Fruit fly (Drosophila melanogaster): ENCODE results near the gene Clic.

Clic gene

DNA sequence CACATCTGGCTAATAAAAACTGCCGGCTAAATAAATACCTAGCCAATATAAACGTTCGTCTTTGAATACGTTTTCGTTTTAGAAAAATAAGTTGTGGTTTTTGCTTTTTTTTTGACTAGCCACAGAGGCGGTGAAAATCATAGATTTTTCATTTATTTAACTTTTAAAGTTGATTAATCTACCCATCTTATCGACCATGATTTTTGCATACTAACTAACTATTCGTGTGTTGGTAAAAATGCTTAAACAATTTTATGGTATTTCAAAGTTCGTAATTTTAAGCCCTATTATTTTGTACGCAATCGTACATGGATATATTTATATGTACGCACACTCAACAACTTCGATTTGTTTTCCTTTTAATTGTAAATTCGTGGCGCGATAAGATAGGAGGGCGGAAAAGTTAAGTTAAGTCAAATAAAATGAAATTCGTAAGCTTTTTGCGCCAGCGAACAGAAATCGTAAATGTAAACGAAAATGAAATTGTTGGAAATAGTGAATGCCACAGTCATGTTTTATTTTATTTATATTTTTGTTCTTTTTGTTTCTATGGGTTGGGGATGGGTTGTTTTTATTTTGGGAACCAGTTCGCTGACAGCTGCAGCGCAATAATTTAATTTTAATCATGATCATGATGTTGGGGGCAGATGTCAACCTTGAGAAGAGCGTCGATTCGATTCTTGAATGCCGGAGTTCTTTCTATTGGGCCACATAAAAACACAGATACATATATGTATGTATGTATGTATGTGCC is 4.5 kb downstream of the Clic start:
- TF ChIP-seq CG8478 (optimal IDR thresholded peaks at IDR 0.05) (no peak), CTCF (optimal IDR thresholded peaks at IDR 0.05) (no peak)

- no peak for TF ChIP-seq CG8478 (optimal IDR thresholded peaks at IDR 0.05)
- no peak for TF ChIP-seq CTCF (optimal IDR thresholded peaks at IDR 0.05)
Measured at dm6 chrX:13815526-13816173, 6.5 kb downstream of the Clic start.

- TF ChIP-seq CTCF (optimal IDR thresholded peaks at IDR 0.05): no peak
- no peak for TF ChIP-seq CG8478 (optimal IDR thresholded peaks at IDR 0.05)
Measured at dm6 chrX:13814058-13814457, 8.0 kb downstream of the Clic start.

DNA sequence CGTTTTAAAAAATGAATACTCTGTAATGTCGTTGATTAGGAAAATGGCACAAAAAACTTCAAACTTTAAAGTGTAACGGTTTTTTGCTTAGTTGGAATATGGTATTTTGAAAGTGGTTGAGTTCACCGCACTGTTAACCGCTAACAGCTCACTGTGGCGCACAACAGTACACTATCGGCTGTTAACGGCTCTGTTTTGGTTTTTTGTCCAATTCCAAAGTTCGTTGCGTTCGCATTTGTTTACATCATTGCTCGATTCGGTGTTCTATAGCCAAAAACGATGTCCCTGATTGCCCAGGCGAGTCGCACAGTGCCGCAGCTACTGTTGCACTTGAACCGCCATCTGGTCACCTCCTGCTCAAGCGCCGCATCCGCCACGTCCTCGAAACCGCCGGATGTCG is 10.6 kb downstream of the Clic start, which contains the start of gene CG11095:
CG11095 (plus strand) TSS at position 205 of the 400 bp plus-strand sequence.
- TF ChIP-seq CTCF (optimal IDR thresholded peaks at IDR 0.05) (peak in 1 of 2 experiments; percentile 29), CG8478 (optimal IDR thresholded peaks at IDR 0.05) (no peak)

- TF ChIP-seq CG8478 (optimal IDR thresholded peaks at IDR 0.05) (no peak), CTCF (optimal IDR thresholded peaks at IDR 0.05) (peak; percentile 4 to 39)
Measured at dm6 chrX:13805554-13805953, 16.6 kb downstream of the Clic start.

DNA sequence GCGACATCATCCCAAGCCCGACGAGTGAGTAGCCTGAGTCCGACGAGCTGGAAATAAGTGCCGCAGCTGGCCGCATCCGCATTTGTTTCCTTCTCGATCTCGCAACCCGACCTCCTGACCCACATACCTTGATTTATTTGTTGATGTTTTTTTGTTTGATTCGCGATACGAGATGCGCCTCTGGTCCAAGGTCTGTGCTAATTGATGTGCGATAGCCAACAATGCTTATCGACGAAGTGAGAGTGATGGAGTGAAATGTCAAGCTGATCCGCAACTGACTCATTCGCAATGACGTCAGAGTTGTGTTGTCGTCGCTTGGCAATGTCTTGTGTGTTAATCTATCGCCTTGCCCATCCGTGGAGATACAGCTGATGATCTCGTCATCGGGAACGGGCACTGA is 17.7 kb downstream of the Clic start:
- TF ChIP-seq CTCF (optimal IDR thresholded peaks at IDR 0.05): no peak
- no peak for TF ChIP-seq CG8478 (optimal IDR thresholded peaks at IDR 0.05)

dm6 chrX:13800680-13801079 is 21.4 kb downstream of the Clic start:
- TF ChIP-seq CTCF (optimal IDR thresholded peaks at IDR 0.05) (no peak), CG8478 (optimal IDR thresholded peaks at IDR 0.05) (no peak)

DNA sequence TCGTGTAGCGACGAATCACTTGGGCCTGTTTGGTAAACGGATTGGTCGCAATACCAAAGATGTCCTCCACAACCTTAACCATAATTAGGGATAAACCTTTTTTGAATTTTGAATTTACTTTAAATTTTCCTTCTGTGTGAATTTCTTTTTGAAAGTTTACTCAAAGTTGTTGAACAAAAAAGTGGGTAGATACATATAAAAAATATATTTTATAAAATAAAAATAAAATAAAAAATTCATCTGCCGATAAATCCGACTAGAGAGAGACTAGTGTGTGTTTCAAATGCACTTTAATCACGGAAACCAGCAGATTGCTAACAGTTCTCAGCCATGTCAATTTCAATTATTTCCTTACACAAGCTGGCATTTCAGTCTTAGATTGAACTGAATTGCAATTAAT is 24.6 kb downstream of the Clic start, which contains the start of gene CG10996:
CG10996 (minus strand) TSS at position 101 of the 400 bp plus-strand sequence.
- TF ChIP-seq CG8478 (optimal IDR thresholded peaks at IDR 0.05): no peak
- TF ChIP-seq CTCF (optimal IDR thresholded peaks at IDR 0.05): no peak

DNA sequence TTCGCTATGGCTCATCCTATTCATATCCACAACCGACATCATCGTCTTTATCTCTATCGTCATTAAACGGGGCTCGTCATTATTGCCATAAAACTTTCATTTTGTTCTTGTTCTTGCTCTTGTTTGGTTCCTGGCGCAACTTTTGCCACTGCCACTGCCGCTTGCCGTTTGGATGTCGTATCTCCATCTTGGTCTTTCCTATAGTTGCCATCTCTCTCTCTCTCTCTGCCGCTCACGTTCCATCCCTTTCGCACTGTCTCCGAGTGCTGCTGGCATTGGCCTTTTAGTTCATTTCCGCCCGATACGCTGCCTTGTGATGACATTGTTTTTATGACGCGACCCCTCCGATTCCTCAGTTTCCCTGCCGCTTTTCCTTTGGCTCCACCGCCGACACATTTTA is 29.6 kb downstream of the Clic start:
- TF ChIP-seq CTCF (optimal IDR thresholded peaks at IDR 0.05): no peak
- TF ChIP-seq CG8478 (optimal IDR thresholded peaks at IDR 0.05): no peak

- TF ChIP-seq CG8478 (optimal IDR thresholded peaks at IDR 0.05) (no peak), CTCF (optimal IDR thresholded peaks at IDR 0.05) (no peak)
Measured at dm6 chrX:13791011-13791410, 31.1 kb downstream of the Clic start, which contains the start of gene CG10993. Gene CG10993, minus strand, starts transcription at chrX:13791111.

DNA sequence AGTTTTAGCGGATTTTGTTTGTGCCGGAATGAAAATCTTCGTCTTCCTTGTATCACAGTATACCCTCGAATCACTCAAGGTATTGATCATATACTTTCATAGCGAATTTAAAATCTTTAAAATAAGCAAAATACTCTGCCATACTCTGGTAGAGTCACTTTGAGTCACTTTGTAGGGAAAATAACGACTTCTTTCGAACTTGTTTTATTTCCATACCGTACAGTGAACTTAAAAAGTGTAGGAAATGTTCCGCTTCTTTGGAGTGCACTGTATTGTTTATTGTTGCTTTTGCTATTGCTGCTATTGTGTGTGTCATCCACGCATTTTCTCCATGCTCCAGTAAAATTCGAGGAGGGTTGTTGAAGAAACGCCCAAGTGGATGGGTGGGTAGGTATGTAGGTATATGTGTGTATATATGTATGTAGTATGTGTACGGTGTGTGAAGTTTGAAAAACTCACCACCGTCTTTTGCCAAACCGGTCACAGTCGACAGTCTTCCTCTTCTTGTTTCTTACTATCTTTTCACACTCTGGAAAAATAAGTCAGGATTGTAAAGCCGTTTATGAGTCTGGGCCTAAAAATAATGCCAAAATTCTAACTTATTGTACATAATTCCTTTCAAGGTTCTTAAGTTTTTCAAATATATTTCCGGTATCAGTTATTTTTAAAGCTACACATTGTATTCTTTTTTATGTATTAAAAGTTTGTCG is 33.0 kb downstream of the Clic start:
- TF ChIP-seq CG8478 (optimal IDR thresholded peaks at IDR 0.05) (no peak), CTCF (optimal IDR thresholded peaks at IDR 0.05) (no peak)

DNA sequence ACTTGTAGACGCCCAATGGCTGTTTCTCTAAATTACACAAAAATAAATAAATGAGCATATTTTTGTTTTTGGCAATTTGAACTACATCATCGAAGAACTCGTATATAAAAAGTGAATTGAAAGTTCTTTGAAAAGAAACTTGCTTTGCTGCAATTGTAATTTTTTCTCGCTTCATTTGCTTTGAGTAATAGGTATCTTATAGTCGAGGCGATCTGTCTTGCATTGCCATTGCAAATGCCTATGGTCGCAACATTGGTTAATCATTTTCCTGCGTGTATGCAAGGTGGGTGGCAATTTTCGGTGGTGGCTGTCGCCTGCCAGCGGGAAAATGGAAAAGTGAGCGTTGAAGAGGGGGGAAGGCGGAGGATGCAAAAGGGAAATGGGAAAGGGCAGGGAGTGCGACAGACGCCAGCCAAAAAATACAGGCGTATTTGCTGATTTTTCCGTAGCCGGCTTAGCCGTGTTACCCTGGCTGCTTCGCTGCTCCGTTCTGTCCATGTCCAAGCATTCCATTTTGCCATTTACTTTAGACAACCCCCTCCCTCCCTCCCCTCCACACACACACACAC is 34.7 kb downstream of the Clic start:
- TF ChIP-seq CTCF (optimal IDR thresholded peaks at IDR 0.05) (no peak), CG8478 (optimal IDR thresholded peaks at IDR 0.05) (no peak)

DNA sequence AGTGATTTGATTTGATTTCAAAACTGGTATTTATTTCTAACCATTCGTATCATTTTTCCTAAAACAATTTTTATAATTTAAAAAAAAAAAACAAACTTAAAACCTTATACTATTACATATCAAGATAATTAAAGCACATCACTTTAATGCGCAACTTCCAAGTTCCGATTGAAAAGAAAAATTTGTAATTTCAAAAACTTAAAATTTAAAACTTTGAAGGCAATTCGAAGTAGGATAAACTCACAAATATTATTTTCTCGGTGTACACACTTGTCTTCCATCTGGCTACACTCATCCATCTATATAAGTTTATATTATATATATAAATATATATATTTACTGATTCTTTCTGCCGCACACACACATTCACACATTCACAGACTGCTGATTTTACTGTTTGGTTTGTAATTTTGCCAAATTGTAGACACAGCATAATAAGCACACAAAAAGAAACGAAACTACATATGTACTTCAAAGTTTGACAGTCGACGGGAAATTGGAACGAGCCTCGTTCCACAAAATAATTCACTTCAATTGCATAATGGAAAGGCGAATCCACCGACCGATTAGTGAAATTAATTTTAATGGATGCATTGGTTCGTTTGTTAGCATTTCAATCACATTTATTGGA is 36.0 kb downstream of the Clic start:
- TF ChIP-seq CTCF (optimal IDR thresholded peaks at IDR 0.05) (no peak), CG8478 (optimal IDR thresholded peaks at IDR 0.05) (no peak)

- TF ChIP-seq CG8478 (optimal IDR thresholded peaks at IDR 0.05): no peak
- no peak for TF ChIP-seq CTCF (optimal IDR thresholded peaks at IDR 0.05)
Measured at dm6 chrX:13783958-13784907, 37.9 kb downstream of the Clic start.
